Worm (Caenorhabditis elegans): ENCODE data around the gene mpz-5.

ce11 chrIV:10382894-10383293 is 9.3 kb upstream of the mpz-5 start:
- TF ChIP-seq T23F11.4 (GFP tag; optimal IDR thresholded peaks at IDR 0.05), result no peak
- TF ChIP-seq ama-1 (optimal IDR thresholded peaks at IDR 0.05), result no peak
